Worm (Caenorhabditis elegans): ENCODE data around the gene F47B8.4.
"Not testable (repeated sequence)": the region's sequence is repeated elsewhere in the genome, so short reads cannot be mapped to it uniquely, and the experiment has no call there.

DNA sequence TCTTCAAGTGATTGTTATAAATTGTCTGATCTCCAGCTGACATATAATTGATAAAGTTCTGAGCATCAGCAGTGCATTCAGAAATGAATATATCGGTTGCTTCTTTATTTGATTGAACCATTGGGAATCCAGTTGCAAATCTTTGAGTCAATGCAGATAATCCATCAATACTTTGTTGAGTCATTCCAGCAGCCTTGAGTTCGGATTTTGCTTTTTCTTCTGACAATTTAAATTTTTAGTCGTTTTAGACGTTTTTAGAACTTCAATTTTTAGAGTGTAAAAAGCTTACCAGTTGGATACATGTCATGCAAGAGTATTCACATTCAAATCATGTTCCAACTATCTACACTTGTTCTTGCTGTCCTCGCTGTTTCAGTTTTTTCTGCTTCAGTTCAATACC is 14.8 kb downstream of the F47B8.4 start, which contains the start of gene F14D7.14:
- TF ChIP-seq ztf-23, ztf-29, flt-1 (GFP tag; IDR thresholded peaks at IDR 0.05): not testable (repeated sequence)

All from whole organism, midembryonic.